Worm (Caenorhabditis elegans) whole organism, L1 larva: ENCODE data around the gene Y37E11B.6.
A peak's percentile ranks its signal among the peaks of the same experiment; 100 is the strongest.

Experiments
- C04F5.9 ChIP-seq: sonication (generic microtip); optimal IDR thresholded peaks from 2 replicates; lab custom pipeline; 2016; ENCODE audit warnings: missing genetic modification characterization, missing compliant biosample characterization
- C16A3.4 ChIP-seq: fragments of 150-350 bp; optimal IDR thresholded peaks from 2 replicates; lab custom pipeline; 2014; ENCODE audit warnings: missing biosample characterization, missing genetic modification characterization
- ceh-82 ChIP-seq, 3 experiments: fragments of 150-350 bp in 1 of 3; sonication (generic microtip) in 2 of 3; optimal IDR thresholded peaks; 2 replicates each; lab custom pipeline; 2014 to 2017; ENCODE audit warnings: missing biosample characterization in 3 of 3, missing genetic modification characterization in 3 of 3
- efl-1 ChIP-seq, 4 experiments: fragments of 150-350 bp; optimal IDR thresholded peaks in 3 of 4; peaks in 1 of 4; 1 replicate in 1 of 4; 2 replicates in 3 of 4; lab custom pipeline; 2014; ENCODE audit warnings: missing biosample characterization in 2 of 4, missing genetic modification characterization in 2 of 4, missing genetic modification reagents in 2 of 4
- efl-3 ChIP-seq: fragments of 200-800 bp; sonication (Bioruptor generic); optimal IDR thresholded peaks from 2 replicates; lab custom pipeline; 2018; ENCODE audit warnings: mild to moderate bottlenecking, missing genetic modification characterization, missing compliant biosample characterization
- egl-13 ChIP-seq: sonication (generic microtip); optimal IDR thresholded peaks from 2 replicates; lab custom pipeline; 2016; ENCODE audit warnings: missing genotype, missing genetic modification reagents, missing genetic modification characterization, missing compliant biosample characterization
- egl-27 ChIP-seq, 2 experiments: fragments of 150-350 bp in 1 of 2; sonication (generic microtip); optimal IDR thresholded peaks; 3 replicates each; lab custom pipeline; 2017 to 2018; ENCODE audit warnings: missing biosample characterization in 2 of 2, missing genetic modification characterization in 2 of 2, missing genetic modification reagents in 2 of 2
- elt-2 ChIP-seq: sonication (generic microtip); optimal IDR thresholded peaks from 2 replicates; lab custom pipeline; 2016; ENCODE audit warnings: missing genetic modification characterization, mild to moderate bottlenecking, inconsistent platforms, missing compliant biosample characterization, missing genetic modification reagents
- grh-1 ChIP-seq: fragments of 200-800 bp; sonication (Bioruptor generic); IDR thresholded peaks from 2 replicates; pipeline ENCODE4 v1.3.6; 2022; ENCODE audit warnings: missing genetic modification reagents, missing genetic modification characterization, missing compliant biosample characterization
- hlh-17 ChIP-seq: fragments of 200-800 bp; sonication (Bioruptor generic); optimal IDR thresholded peaks from 2 replicates; lab custom pipeline; 2018; ENCODE audit warnings: missing genetic modification characterization, mild to moderate bottlenecking, missing compliant biosample characterization, moderate library complexity, borderline replicate concordance
- hpl-2 ChIP-seq: fragments of 150-350 bp; optimal IDR thresholded peaks from 2 replicates; lab custom pipeline; 2014; ENCODE audit warnings: missing biosample characterization, missing genetic modification reagents, missing genetic modification characterization
- lin-14 ChIP-seq: fragments of 200-800 bp; sonication (Bioruptor generic); optimal IDR thresholded peaks from 2 replicates; lab custom pipeline; 2018; ENCODE audit warnings: mild to moderate bottlenecking, missing genetic modification characterization, moderate library complexity, missing compliant biosample characterization
- lin-35 ChIP-seq, 2 experiments: fragments of 150-350 bp; optimal IDR thresholded peaks; 2 replicates each; lab custom pipeline; 2014; ENCODE audit warnings: missing biosample characterization in 2 of 2, missing genetic modification characterization in 2 of 2, missing genetic modification reagents in 2 of 2
- lsy-2 ChIP-seq, 2 experiments: fragments of 150-350 bp; optimal IDR thresholded peaks; 2 replicates each; lab custom pipeline; 2014; ENCODE audit warnings: missing biosample characterization in 2 of 2, missing genetic modification characterization in 2 of 2
- nhr-12 ChIP-seq: sonication (generic microtip); optimal IDR thresholded peaks from 2 replicates; lab custom pipeline; 2017; ENCODE audit warnings: missing biosample characterization, missing genetic modification characterization
- nhr-19 ChIP-seq: fragments of 200-800 bp; sonication (Bioruptor generic); conservative IDR thresholded peaks from 2 replicates; pipeline ENCODE4 v1.3.6; 2022; ENCODE audit warnings: missing genetic modification characterization, missing compliant biosample characterization
- nhr-20 ChIP-seq: sonication (generic microtip); optimal IDR thresholded peaks from 2 replicates; lab custom pipeline; 2016; ENCODE audit warnings: mild to moderate bottlenecking, missing genetic modification characterization, missing compliant biosample characterization
- nhr-237 ChIP-seq: fragments of 150-350 bp; optimal IDR thresholded peaks from 2 replicates; lab custom pipeline; 2014; ENCODE audit warnings: missing biosample characterization, missing genetic modification characterization
- nhr-47 ChIP-seq: sonication (generic microtip); optimal IDR thresholded peaks from 2 replicates; lab custom pipeline; 2016; ENCODE audit warnings: mild to moderate bottlenecking, missing genetic modification characterization, moderate library complexity, missing compliant biosample characterization
- nhr-71 ChIP-seq: sonication (generic microtip); optimal IDR thresholded peaks from 2 replicates; lab custom pipeline; 2016; ENCODE audit warnings: mild to moderate bottlenecking, missing genetic modification characterization, moderate library complexity, missing compliant biosample characterization
- nhr-84 ChIP-seq: sonication (generic microtip); optimal IDR thresholded peaks from 2 replicates; lab custom pipeline; 2017; ENCODE audit warnings: missing biosample characterization, missing genetic modification characterization
- pqm-1 ChIP-seq: sonication (generic microtip); optimal IDR thresholded peaks from 3 replicates; lab custom pipeline; 2017; ENCODE audit warnings: missing biosample characterization, missing genetic modification characterization
- snpc-4 ChIP-seq: fragments of 150-350 bp; optimal IDR thresholded peaks from 2 replicates; lab custom pipeline; 2014; ENCODE audit warnings: missing biosample characterization, missing genetic modification characterization
- snu-23 ChIP-seq: sonication (generic microtip); optimal IDR thresholded peaks from 2 replicates; lab custom pipeline; 2016; ENCODE audit warnings: missing genetic modification characterization, missing compliant biosample characterization
- sup-37 ChIP-seq: fragments of 200-800 bp; sonication (Bioruptor generic); optimal IDR thresholded peaks from 2 replicates; lab custom pipeline; 2018; ENCODE audit warnings: mild to moderate bottlenecking, missing genetic modification characterization, missing compliant biosample characterization
- swsn-7 ChIP-seq: sonication (generic microtip); optimal IDR thresholded peaks from 2 replicates; lab custom pipeline; 2016; ENCODE audit warnings: missing genetic modification characterization, missing compliant biosample characterization
- tbx-2 ChIP-seq: sonication (generic microtip); optimal IDR thresholded peaks from 2 replicates; lab custom pipeline; 2016; ENCODE audit warnings: missing genetic modification characterization, missing compliant biosample characterization
- unc-130 ChIP-seq: fragments of 150-350 bp; optimal IDR thresholded peaks from 2 replicates; lab custom pipeline; 2017; ENCODE audit warnings: missing biosample characterization, missing genetic modification characterization, inconsistent platforms
- unc-30 ChIP-seq: sonication (generic microtip); optimal IDR thresholded peaks from 2 replicates; lab custom pipeline; 2017; ENCODE audit warnings: missing biosample characterization, missing genetic modification characterization
- unc-62 ChIP-seq: fragments of 150-350 bp; optimal IDR thresholded peaks from 2 replicates; lab custom pipeline; 2014; ENCODE audit warnings: missing biosample characterization, missing genetic modification reagents, missing genetic modification characterization
- unc-86 ChIP-seq: sonication (generic microtip); optimal IDR thresholded peaks from 2 replicates; lab custom pipeline; 2016; ENCODE audit warnings: missing genetic modification characterization, missing compliant biosample characterization
- unc-98 ChIP-seq: fragments of 200-800 bp; sonication (Bioruptor generic); IDR thresholded peaks from 2 replicates; pipeline ENCODE4 v1.3.6; 2022; ENCODE audit warnings: missing genetic modification characterization, missing compliant biosample characterization
- vab-15 ChIP-seq: sonication (generic microtip); optimal IDR thresholded peaks from 2 replicates; lab custom pipeline; 2017; ENCODE audit warnings: missing genotype, mild to moderate bottlenecking, missing genetic modification characterization, missing compliant biosample characterization
- zag-1 ChIP-seq: fragments of 150-350 bp; optimal IDR thresholded peaks from 2 replicates; lab custom pipeline; 2014; ENCODE audit warnings: missing biosample characterization, missing genetic modification characterization
- ztf-11 ChIP-seq, 2 experiments: sonication (generic microtip); optimal IDR thresholded peaks; 2 replicates each; lab custom pipeline; 2016 to 2017; ENCODE audit warnings: missing genetic modification characterization in 2 of 2, missing biosample characterization in 1 of 2, missing compliant biosample characterization in 1 of 2

Gene Y37E11B.6

ce11 chrIV:3611845-3612244 is 12.7 kb upstream of the Y37E11B.6 start (continued):
- no peak for TF ChIP-seq lin-14
- peak; percentile 53 for TF ChIP-seq nhr-71
- no peak for TF ChIP-seq nhr-84 (tag; lab: Kevin White, UChicago)
- TF ChIP-seq unc-62 (GFP tag; lab: Kevin White, UChicago), result no peak
- TF ChIP-seq ztf-11 (tag; optimal IDR thresholded peaks at IDR 0.05; lab: Kevin White, UChicago), result no peak
- peak; percentile 25; the same call in 1 of the 2 replicates for TF ChIP-seq nhr-19 (GFP tag; lab: Robert Waterston, UW)
- no peak for TF ChIP-seq egl-27 (tag; optimal IDR thresholded peaks at IDR 0.05; lab: Kevin White, UChicago)
- TF ChIP-seq, all 84 proteins: peak for 11

DNA sequence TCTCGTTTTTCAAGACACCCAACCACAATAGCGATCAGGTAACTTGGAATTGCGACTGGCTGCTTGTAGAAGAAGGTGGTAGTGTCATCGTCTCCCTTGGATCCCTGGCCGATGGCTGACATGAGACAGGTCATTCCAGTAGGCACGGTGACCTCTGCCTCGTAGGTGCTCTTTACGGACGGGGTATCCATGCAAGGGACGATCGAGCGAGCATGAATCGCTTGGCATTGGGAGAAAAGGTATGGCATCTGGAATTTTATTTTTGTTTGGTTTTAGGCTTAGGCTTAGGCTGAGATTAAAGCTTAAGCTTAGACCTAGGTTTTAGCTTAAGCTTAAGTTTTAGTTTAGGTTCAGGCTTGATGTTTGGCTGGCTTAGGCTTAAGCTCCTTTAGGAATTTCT is 11.9 kb upstream of the Y37E11B.6 start:
- TF ChIP-seq nhr-237, result no peak
- no peak for TF ChIP-seq vab-15
- no peak for TF ChIP-seq grh-1 (GFP tag; lab: Robert Waterston, UW)
- TF ChIP-seq elt-2 (tag; lab: Kevin White, UChicago), result no peak
- TF ChIP-seq C16A3.4, result no peak
- TF ChIP-seq swsn-7 (tag; lab: Kevin White, UChicago), result no peak
- no peak for TF ChIP-seq nhr-12 (tag; lab: Kevin White, UChicago)
- no peak for TF ChIP-seq nhr-19 (GFP tag; lab: Robert Waterston, UW)
- no peak for TF ChIP-seq efl-3 (GFP tag; lab: Kevin White, UChicago)
- no peak for TF ChIP-seq snpc-4 (tag; lab: Kevin White, UChicago)
- no peak for TF ChIP-seq unc-130 (tag; lab: Kevin White, UChicago)

ce11 chrIV:3608547-3609222 is 9.6 kb upstream of the Y37E11B.6 start:
- TF ChIP-seq egl-13 (tag; lab: Kevin White, UChicago) (no peak), nhr-19 (GFP tag; lab: Robert Waterston, UW) (no peak), nhr-20 (tag; lab: Kevin White, UChicago) (no peak), unc-130 (tag; lab: Kevin White, UChicago) (no peak), hlh-17 (GFP tag; lab: Kevin White, UChicago) (no peak), C04F5.9 (tag; lab: Kevin White, UChicago) (no peak), lsy-2 (tag; optimal IDR thresholded peaks at IDR 0.05; lab: Kevin White, UChicago) (no peak), nhr-12 (tag; lab: Kevin White, UChicago) (no peak)

DNA sequence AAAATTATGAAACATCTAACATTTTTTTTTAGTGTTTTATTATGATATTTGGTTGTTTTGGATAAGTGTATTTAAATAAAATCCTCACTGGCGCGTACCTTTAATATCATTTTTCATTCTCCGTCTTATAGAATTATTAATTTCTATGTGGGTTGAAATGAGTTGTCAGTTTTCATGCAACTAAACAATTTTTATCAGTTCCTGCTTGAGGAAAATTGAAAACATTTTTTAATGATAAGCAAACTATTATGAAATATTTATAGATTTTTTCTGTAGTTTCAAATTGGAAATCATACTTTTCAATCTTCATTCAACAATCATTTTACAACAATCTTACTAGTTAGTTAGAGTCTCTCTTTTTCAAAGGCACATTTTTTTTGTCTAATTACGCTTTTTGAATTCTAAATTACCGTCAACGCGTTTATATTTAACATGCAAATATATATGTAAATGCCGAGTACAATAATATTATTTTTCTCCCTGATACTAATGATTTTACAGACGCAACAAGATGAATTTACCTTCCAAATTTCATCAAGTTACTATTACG is 7.3 kb upstream of the Y37E11B.6 start, which contains the start of the genes Y37E11B.10 and kgb-2:
Gene Y37E11B.10, minus strand, starts transcription at position 182 of the 550 bp plus-strand sequence.
Gene kgb-2, plus strand, starts transcription at position 500 of the 550 bp plus-strand sequence.
- TF ChIP-seq nhr-20 (tag; lab: Kevin White, UChicago) (no peak), unc-130 (tag; lab: Kevin White, UChicago) (no peak), nhr-47 (tag; lab: Kevin White, UChicago) (no peak), unc-98 (no peak), pqm-1 (tag; lab: Kevin White, UChicago) (no peak)

ce11 chrIV:3604104-3604503 is 5.0 kb upstream of the Y37E11B.6 start:
- no peak for TF ChIP-seq unc-30 (tag; lab: Kevin White, UChicago)
- no peak for TF ChIP-seq sup-37
- no peak for TF ChIP-seq efl-1 (optimal IDR thresholded peaks at IDR 0.05; lab: Kevin White, UChicago)
- TF ChIP-seq efl-1 (GFP tag; optimal IDR thresholded peaks at IDR 0.05 in 1 of 2; lab: Kevin White, UChicago), result peak in 1 of 2 experiments; percentile 69

- TF ChIP-seq unc-86 (tag; lab: Kevin White, UChicago), result no peak
- no peak for TF ChIP-seq tbx-2
- TF ChIP-seq snu-23 (GFP tag; lab: Kevin White, UChicago), result no peak
- no peak for TF ChIP-seq zag-1 (tag; lab: Kevin White, UChicago)
- no peak for TF ChIP-seq ceh-82 (tag; optimal IDR thresholded peaks at IDR 0.05; lab: Kevin White, UChicago)
- no peak for TF ChIP-seq hpl-2 (GFP tag; lab: Kevin White, UChicago)
- TF ChIP-seq lin-35 (GFP tag; optimal IDR thresholded peaks at IDR 0.05; lab: Kevin White, UChicago), result no peak
These were observed 2.7 kb upstream of the Y37E11B.6 start for ce11 chrIV:3601846-3602245.
